Fruit fly (Drosophila melanogaster): Measurements from ENCODE around the gene btn.

DNA sequence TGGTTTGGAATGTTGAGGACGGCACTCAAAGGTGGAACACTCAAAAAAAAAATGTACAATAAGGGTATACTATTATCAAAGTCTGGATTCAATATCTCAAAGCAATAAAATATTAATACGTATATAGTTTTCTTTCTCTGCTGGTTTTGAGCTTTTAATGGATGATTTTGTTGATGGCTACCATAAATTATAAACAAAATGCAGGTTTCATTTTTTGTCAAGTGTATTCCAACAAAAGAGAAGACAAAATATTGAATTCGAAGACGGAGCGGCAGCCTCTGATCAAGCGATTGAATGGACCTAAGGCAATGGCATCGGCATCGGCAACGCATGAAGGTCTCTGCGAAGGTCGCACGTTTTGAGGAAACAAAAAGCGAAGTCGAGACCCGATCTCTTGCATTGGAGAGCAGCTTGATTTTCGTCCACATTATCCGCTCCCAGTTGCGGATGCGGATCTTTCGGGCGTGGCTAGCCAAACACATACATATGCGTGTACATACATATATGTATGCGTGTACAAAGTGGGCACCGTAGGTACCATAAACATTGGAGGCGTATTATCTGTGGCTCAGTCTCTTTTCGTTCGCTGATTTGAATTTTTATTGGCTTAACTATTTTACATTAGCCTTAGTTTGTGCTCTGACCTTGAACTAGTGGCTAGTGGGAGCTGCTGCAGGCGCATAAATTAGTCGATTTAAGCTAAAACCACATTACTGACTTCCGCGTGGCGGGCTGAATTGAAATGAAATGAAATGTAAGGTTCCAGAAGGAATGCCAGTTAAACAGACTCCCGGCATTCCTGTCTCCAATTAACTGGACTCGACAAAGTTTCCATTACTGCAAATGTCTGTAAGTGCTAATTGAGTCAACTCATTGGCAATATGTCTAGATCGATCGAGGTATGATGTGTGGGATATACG lies 49.7 kb downstream of the btn start:
- no peak for TF ChIP-seq CG8478 (optimal IDR thresholded peaks at IDR 0.05)
- no peak for TF ChIP-seq CTCF (optimal IDR thresholded peaks at IDR 0.05)
